Worm (Caenorhabditis elegans): ENCODE measurements around the gene ZK662.2.

DNA sequence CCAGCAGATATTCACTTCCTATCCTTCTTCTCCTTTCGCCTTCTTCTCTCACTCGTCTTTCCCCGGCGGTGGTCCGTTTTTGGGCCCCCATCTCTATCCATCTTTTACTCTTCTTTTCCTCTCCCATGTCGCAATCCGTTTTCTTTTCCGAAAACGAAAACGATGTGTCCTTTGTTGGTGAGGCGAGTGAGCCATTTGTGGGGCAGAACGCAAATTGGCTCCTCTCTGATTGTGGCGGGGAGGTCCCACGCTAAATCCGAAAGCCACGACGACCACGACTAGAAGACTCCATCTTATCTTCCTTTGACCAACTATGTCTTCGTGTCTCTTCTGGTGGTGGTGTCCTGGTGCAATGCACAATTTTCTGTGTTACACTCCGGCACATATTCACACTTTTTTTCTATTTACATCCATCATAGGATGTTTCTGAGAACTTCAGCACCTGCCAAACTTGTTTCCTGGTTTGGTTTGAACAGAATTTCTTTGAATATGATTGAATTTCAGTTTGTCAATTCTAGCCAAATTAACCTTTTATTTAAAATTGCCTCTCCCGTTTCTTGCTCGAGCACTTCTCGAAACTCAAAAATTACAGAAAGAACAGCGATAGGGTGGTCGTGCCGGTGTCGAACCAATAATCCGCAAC lies 30.2 kb upstream of the ZK662.2 start, which contains the start of gene pcdr-1:
- TF ChIP-seq ref-1 (GFP tag; conservative IDR thresholded peaks at IDR 0.05) (no peak), T22C8.4 (GFP tag; IDR thresholded peaks at IDR 0.05) (no peak), klf-2 (GFP tag; conservative IDR thresholded peaks at IDR 0.05) (no peak), tab-1 (GFP tag; IDR thresholded peaks at IDR 0.05) (no peak), ztf-23 (GFP tag; IDR thresholded peaks at IDR 0.05) (no peak), cog-1 (tag; optimal IDR thresholded peaks at IDR 0.05) (no peak)
